Worm (Caenorhabditis elegans): ENCODE data around the gene abhd-12.

abhd-12 gene

ce11 chrV:7980993-7981595 is 2.6 kb upstream of the abhd-12 start, which contains the start of gene F26D11.1:
TSS of gene F26D11.1 (plus strand) at chrV:7981545.
- TF ChIP-seq sem-4 (tag; optimal IDR thresholded peaks at IDR 0.05): no peak
- TF ChIP-seq C34F6.9 (tag; optimal IDR thresholded peaks at IDR 0.05): no peak
- TF ChIP-seq skn-1 (tag; optimal IDR thresholded peaks at IDR 0.05): no peak
- TF ChIP-seq unc-55 (GFP tag; optimal IDR thresholded peaks at IDR 0.05): no peak
- no peak for TF ChIP-seq dmd-4 (tag; optimal IDR thresholded peaks at IDR 0.05)
- TF ChIP-seq unc-62 (GFP tag; optimal IDR thresholded peaks at IDR 0.05): no peak
- no peak for TF ChIP-seq mab-5 (tag; optimal IDR thresholded peaks at IDR 0.05)
- TF ChIP-seq ZK546.5 (tag; optimal IDR thresholded peaks at IDR 0.05): no peak
- no peak for TF ChIP-seq elt-1 (tag; optimal IDR thresholded peaks at IDR 0.05)
- TF ChIP-seq ceh-82 (tag; optimal IDR thresholded peaks at IDR 0.05): no peak
- no peak for TF ChIP-seq ztf-4 (tag; optimal IDR thresholded peaks at IDR 0.05)
- TF ChIP-seq nhr-25 (tag; optimal IDR thresholded peaks at IDR 0.05): no peak
- no peak for TF ChIP-seq Y55F3AM.14 (GFP tag; optimal IDR thresholded peaks at IDR 0.05)
- TF ChIP-seq nhr-10 (tag; optimal IDR thresholded peaks at IDR 0.05): no peak

ce11 chrV:7985860-7986259 is 2.2 kb downstream of the abhd-12 start, which contains the start of gene Y97E10AL.1:
TSS of gene Y97E10AL.1 (plus strand) at chrV:7986160.
- TF ChIP-seq ztf-4 (tag; optimal IDR thresholded peaks at IDR 0.05): no peak
- no peak for TF ChIP-seq R02D3.7 (tag; optimal IDR thresholded peaks at IDR 0.05)
- TF ChIP-seq sma-3 (GFP tag; optimal IDR thresholded peaks at IDR 0.05): no peak
- no peak for TF ChIP-seq skn-1 (tag; optimal IDR thresholded peaks at IDR 0.05)
- no peak for TF ChIP-seq snpc-4 (tag; optimal IDR thresholded peaks at IDR 0.05)
- TF ChIP-seq nhr-11 (tag; optimal IDR thresholded peaks at IDR 0.05): no peak
- TF ChIP-seq lin-39 (tag; optimal IDR thresholded peaks at IDR 0.05): no peak
- TF ChIP-seq Y55F3AM.14 (GFP tag; optimal IDR thresholded peaks at IDR 0.05): no peak
- TF ChIP-seq unc-62 (GFP tag; optimal IDR thresholded peaks at IDR 0.05): no peak

ce11 chrV:7994570-7994969 is 10.9 kb downstream of the abhd-12 start, which contains the start of gene ceh-76:
TSS of gene ceh-76 (minus strand) at chrV:7994670.
- no peak for TF ChIP-seq C34F6.9 (tag; optimal IDR thresholded peaks at IDR 0.05)
- no peak for TF ChIP-seq F13H6.1 (tag; optimal IDR thresholded peaks at IDR 0.05)
- no peak for TF ChIP-seq nhr-10 (tag; optimal IDR thresholded peaks at IDR 0.05)
- TF ChIP-seq nhr-11 (tag; optimal IDR thresholded peaks at IDR 0.05): no peak
- TF ChIP-seq sma-3 (GFP tag; optimal IDR thresholded peaks at IDR 0.05): no peak
- TF ChIP-seq nhr-77 (tag; optimal IDR thresholded peaks at IDR 0.05): no peak
- TF ChIP-seq gmeb-1 (tag; optimal IDR thresholded peaks at IDR 0.05): no peak
- no peak for TF ChIP-seq unc-39 (tag; optimal IDR thresholded peaks at IDR 0.05)
- TF ChIP-seq egl-27 (tag; optimal IDR thresholded peaks at IDR 0.05): no peak
- no peak for TF ChIP-seq unc-55 (GFP tag; optimal IDR thresholded peaks at IDR 0.05)
- no peak for TF ChIP-seq dmd-4 (tag; optimal IDR thresholded peaks at IDR 0.05)
- no peak for TF ChIP-seq R02D3.7 (tag; optimal IDR thresholded peaks at IDR 0.05)
- TF ChIP-seq lsy-2 (tag; optimal IDR thresholded peaks at IDR 0.05): no peak
- TF ChIP-seq nhr-237 (tag; optimal IDR thresholded peaks at IDR 0.05): no peak
- no peak for TF ChIP-seq Y55F3AM.14 (GFP tag; optimal IDR thresholded peaks at IDR 0.05)
- no peak for TF ChIP-seq ceh-16 (tag; optimal IDR thresholded peaks at IDR 0.05)

- no peak for TF ChIP-seq alr-1 (tag; optimal IDR thresholded peaks at IDR 0.05)
- TF ChIP-seq lin-11 (tag; optimal IDR thresholded peaks at IDR 0.05): no peak
Measured at ce11 chrV:7995165-7995564, 11.5 kb downstream of the abhd-12 start.

- TF ChIP-seq skn-1 (tag; optimal IDR thresholded peaks at IDR 0.05): no peak
- no peak for TF ChIP-seq unc-62 (GFP tag; optimal IDR thresholded peaks at IDR 0.05)
- no peak for TF ChIP-seq snpc-4 (tag; optimal IDR thresholded peaks at IDR 0.05)
- TF ChIP-seq sma-3 (GFP tag; optimal IDR thresholded peaks at IDR 0.05): no peak
- no peak for TF ChIP-seq unc-55 (GFP tag; optimal IDR thresholded peaks at IDR 0.05)
- no peak for TF ChIP-seq nhr-23 (tag; optimal IDR thresholded peaks at IDR 0.05)
- TF ChIP-seq alr-1 (tag; optimal IDR thresholded peaks at IDR 0.05): no peak
- no peak for TF ChIP-seq ztf-11 (tag; optimal IDR thresholded peaks at IDR 0.05)
- TF ChIP-seq ceh-82 (tag; optimal IDR thresholded peaks at IDR 0.05): no peak
- TF ChIP-seq gmeb-1 (tag; optimal IDR thresholded peaks at IDR 0.05): no peak
- no peak for TF ChIP-seq mdl-1 (tag; optimal IDR thresholded peaks at IDR 0.05)
- no peak for TF ChIP-seq nhr-77 (tag; optimal IDR thresholded peaks at IDR 0.05)
- TF ChIP-seq nhr-25 (tag; optimal IDR thresholded peaks at IDR 0.05): no peak
- no peak for TF ChIP-seq mab-5 (tag; optimal IDR thresholded peaks at IDR 0.05)
- TF ChIP-seq lsy-2 (tag; optimal IDR thresholded peaks at IDR 0.05): no peak
Measured at ce11 chrV:7995878-7996277, 12.2 kb downstream of the abhd-12 start, which contains the start of gene Y97E10AR.2. TSS of gene Y97E10AR.2 (plus strand) at chrV:7996178.

Measured in whole organism, L2 larva.